Worm (Caenorhabditis elegans) whole organism, early embryonic: ENCODE results near the gene T24C2.5.

Experiments
- B0310.2 ChIP-seq: sonication (generic microtip); optimal IDR thresholded peaks from 2 replicates; lab custom pipeline; 2016; ENCODE audit warnings: mild to moderate bottlenecking, missing genetic modification characterization, missing compliant biosample characterization
- ama-1 ChIP-seq: fragments of 150-350 bp; optimal IDR thresholded peaks from 2 replicates; lab custom pipeline; 2014
- ceh-36 ChIP-seq: sonication (generic microtip); optimal IDR thresholded peaks from 2 replicates; lab custom pipeline; 2016; ENCODE audit warnings: missing genetic modification characterization, inconsistent platforms, missing compliant biosample characterization
- flt-1 ChIP-seq: fragments of 200-800 bp; sonication (Bioruptor generic); IDR thresholded peaks from 2 replicates; pipeline ENCODE4 v1.3.6; 2022; ENCODE audit warnings: missing genetic modification characterization, missing compliant biosample characterization
- hmg-4 ChIP-seq: fragments of 200-800 bp; sonication (Bioruptor generic); optimal IDR thresholded peaks from 2 replicates; lab custom pipeline; 2018; ENCODE audit warnings: mild to moderate bottlenecking, missing genetic modification characterization, missing compliant biosample characterization
- scrt-1 ChIP-seq: fragments of 200-800 bp; sonication (Bioruptor generic); IDR thresholded peaks from 2 replicates; pipeline ENCODE4 v1.3.6; 2022; ENCODE audit warnings: missing genetic modification characterization, missing compliant biosample characterization
- sea-1 ChIP-seq: fragments of 200-800 bp; sonication (Bioruptor generic); conservative IDR thresholded peaks from 2 replicates; pipeline ENCODE4 v1.3.6; 2022; ENCODE audit warnings: missing genetic modification characterization, missing compliant biosample characterization
- tbx-11 ChIP-seq: fragments of 200-800 bp; sonication (Bioruptor generic); IDR thresholded peaks from 2 replicates; pipeline ENCODE4 v1.3.6; 2022; ENCODE audit warnings: missing genetic modification characterization, missing compliant biosample characterization

ce11 chrX:14525325-14526305 is 8.6 kb upstream of the T24C2.5 start:
- TF ChIP-seq ama-1 (no peak), tbx-11 (GFP tag; lab: Robert Waterston, UW) (no peak), hmg-4 (GFP tag; lab: Kevin White, UChicago) (peak; percentile 95), sea-1 (GFP tag; lab: Robert Waterston, UW) (peak; percentile 79), B0310.2 (tag; lab: Kevin White, UChicago) (no peak), scrt-1 (GFP tag; lab: Robert Waterston, UW) (no peak), flt-1 (GFP tag; lab: Robert Waterston, UW) (0 out of 2 replicates have a peak, but pooled peaks have one; percentile 8), ceh-36 (tag; lab: Kevin White, UChicago) (peak; percentile 8)
